Fruit fly (Drosophila melanogaster) whole organism, embryonic: ENCODE measurements around the gene Tmtc4.

Experiments
- Aef1 ChIP-seq: fragments of 200-800 bp; sonication (Bioruptor generic); IDR thresholded peaks from 3 replicates; pipeline ENCODE4 v1.3.6; 2022; ENCODE audit warnings: missing biosample characterization, missing genetic modification characterization
- BtbVII ChIP-seq: fragments of 200-800 bp; sonication (Bioruptor generic); optimal IDR thresholded peaks from 3 replicates; lab custom pipeline; 2017; ENCODE audit warnings: missing biosample characterization, mild to moderate bottlenecking, missing genetic modification characterization
- CG10959 ChIP-seq: fragments of 200-800 bp; sonication (Bioruptor generic); IDR thresholded peaks from 2 replicates; pipeline ENCODE4 v1.3.6; 2022; ENCODE audit warnings: missing biosample characterization, missing genetic modification characterization
- CG12299 ChIP-seq: fragments of 200-800 bp; sonication (Bioruptor generic); optimal IDR thresholded peaks from 2 replicates; lab custom pipeline; 2018; ENCODE audit warnings: missing biosample characterization, mild to moderate bottlenecking, missing genetic modification characterization
- CG13123 ChIP-seq: fragments of 200-800 bp; sonication (Bioruptor generic); optimal IDR thresholded peaks from 2 replicates; lab custom pipeline; 2016; ENCODE audit warnings: missing biosample characterization, missing genetic modification characterization
- CG15011 ChIP-seq: fragments of 200-800 bp; sonication (Bioruptor generic); optimal IDR thresholded peaks from 3 replicates; lab custom pipeline; 2018; ENCODE audit warnings: missing biosample characterization, mild to moderate bottlenecking, missing genetic modification characterization
- CG15269 ChIP-seq: fragments of 200-800 bp; sonication (Bioruptor generic); optimal IDR thresholded peaks from 2 replicates; lab custom pipeline; 2018; ENCODE audit warnings: missing biosample characterization, mild to moderate bottlenecking, missing genetic modification characterization, moderate library complexity
- CG15601 ChIP-seq: fragments of 200-800 bp; sonication (Bioruptor generic); optimal IDR thresholded peaks from 3 replicates; lab custom pipeline; 2019; ENCODE audit warnings: missing biosample characterization, mild to moderate bottlenecking, missing genetic modification characterization, moderate library complexity
- CG1603 ChIP-seq: fragments of 200-800 bp; sonication (Bioruptor generic); optimal IDR thresholded peaks from 2 replicates; lab custom pipeline; 2019; ENCODE audit warnings: missing biosample characterization, mild to moderate bottlenecking, missing genetic modification characterization, moderate library complexity
- CG16779 ChIP-seq: fragments of 200-800 bp; sonication (Bioruptor generic); IDR thresholded peaks from 2 replicates; pipeline ENCODE4 v1.3.6; 2022; ENCODE audit warnings: missing biosample characterization, missing genetic modification characterization
- CG16863 ChIP-seq: fragments of 200-800 bp; sonication (Bioruptor generic); optimal IDR thresholded peaks from 3 replicates; lab custom pipeline; 2016; ENCODE audit warnings: missing biosample characterization, missing genetic modification characterization
- CG17359 ChIP-seq: fragments of 200-800 bp; sonication (Bioruptor generic); optimal IDR thresholded peaks from 3 replicates; lab custom pipeline; 2018; ENCODE audit warnings: missing biosample characterization, mild to moderate bottlenecking, missing genetic modification characterization, moderate library complexity
- CG31365 ChIP-seq: fragments of 200-800 bp; sonication (Bioruptor generic); optimal IDR thresholded peaks from 2 replicates; lab custom pipeline; 2018; ENCODE audit warnings: missing biosample characterization, mild to moderate bottlenecking, missing genetic modification characterization
- CG31441 ChIP-seq: fragments of 200-800 bp; sonication (Bioruptor generic); IDR thresholded peaks from 2 replicates; pipeline ENCODE4 v1.3.6; 2022; ENCODE audit warnings: missing biosample characterization, missing genetic modification characterization
- CG34422 ChIP-seq: fragments of 200-800 bp; sonication (Bioruptor generic); IDR thresholded peaks from 3 replicates; pipeline ENCODE4 v1.3.6; 2022; ENCODE audit warnings: missing biosample characterization, missing genetic modification characterization
- CG3726 ChIP-seq: fragments of 200-800 bp; sonication (Bioruptor generic); IDR thresholded peaks from 3 replicates; pipeline ENCODE4, ENCODE4 v1.3.6; 2022; ENCODE audit warnings: missing biosample characterization, missing genetic modification characterization
- CG3995 ChIP-seq: fragments of 200-800 bp; sonication (Bioruptor generic); optimal IDR thresholded peaks from 3 replicates; lab custom pipeline; 2016; ENCODE audit warnings: missing biosample characterization, missing genetic modification characterization
- CG6813 ChIP-seq: fragments of 200-800 bp; sonication (Bioruptor generic); optimal IDR thresholded peaks from 2 replicates; lab custom pipeline; 2017; ENCODE audit warnings: missing biosample characterization, missing genetic modification characterization, mild to moderate bottlenecking, moderate library complexity, missing genetic modification reagents
- CG9727 ChIP-seq: fragments of 200-800 bp; sonication (Bioruptor generic); optimal IDR thresholded peaks from 3 replicates; lab custom pipeline; 2017; ENCODE audit warnings: missing biosample characterization, mild to moderate bottlenecking, missing genetic modification characterization
- Chrac-16 ChIP-seq: fragments of 200-800 bp; sonication (Bioruptor generic); optimal IDR thresholded peaks from 3 replicates; lab custom pipeline; 2016; ENCODE audit warnings: missing biosample characterization, missing genetic modification characterization
- CkIIα-i1 ChIP-seq: fragments of 200-800 bp; sonication (Bioruptor generic); IDR thresholded peaks from 2 replicates; pipeline ENCODE4 v1.3.6; 2022; ENCODE audit warnings: missing biosample characterization, missing genetic modification characterization
- Dfd ChIP-seq, 2 experiments: fragments of >200 bp; optimal IDR thresholded peaks; 2 replicates each; lab custom pipeline; 2017; ENCODE audit warnings: missing biosample characterization in 2 of 2, missing genetic modification characterization in 2 of 2
- Gug ChIP-seq: fragments of 200-800 bp; sonication (Bioruptor generic); IDR thresholded peaks from 4 replicates; pipeline ENCODE4 v1.3.6; 2022; ENCODE audit warnings: missing biosample characterization, missing genetic modification characterization
- Hr78 ChIP-seq, 2 experiments: fragments of 200-800 bp in 1 of 2; fragments of >200 bp in 1 of 2; sonication (Bioruptor generic) in 1 of 2; optimal IDR thresholded peaks; 2 replicates each; lab custom pipeline; 2017 to 2019; ENCODE audit warnings: missing biosample characterization in 2 of 2, missing genetic modification characterization in 2 of 2, mild to moderate bottlenecking in 1 of 2, moderate library complexity in 1 of 2
- Max ChIP-seq: fragments of 200-800 bp; sonication (Bioruptor generic); optimal IDR thresholded peaks from 2 replicates; lab custom pipeline; 2016; ENCODE audit warnings: missing biosample characterization, mild to moderate bottlenecking, missing genetic modification characterization
- Myb ChIP-seq: fragments of 200-800 bp; sonication (Bioruptor generic); optimal IDR thresholded peaks from 2 replicates; lab custom pipeline; 2016; ENCODE audit warnings: missing biosample characterization, missing genetic modification characterization
- NK7.1 ChIP-seq: fragments of 200-800 bp; sonication (Bioruptor generic); optimal IDR thresholded peaks from 3 replicates; lab custom pipeline; 2016; ENCODE audit warnings: missing biosample characterization, missing genetic modification characterization
- Oaz ChIP-seq: fragments of 200-800 bp; sonication (Bioruptor generic); IDR thresholded peaks from 2 replicates; pipeline ENCODE4 v1.3.6; 2022; ENCODE audit warnings: missing biosample characterization, missing genetic modification characterization
- Ptx1 ChIP-seq: fragments of 200-800 bp; sonication (Bioruptor generic); IDR thresholded peaks from 2 replicates; pipeline ENCODE4 v1.3.6; 2022; ENCODE audit warnings: missing biosample characterization, missing genetic modification characterization
- Sry-β ChIP-seq: fragments of 200-800 bp; sonication (Bioruptor generic); optimal IDR thresholded peaks from 2 replicates; lab custom pipeline; 2018; ENCODE audit warnings: missing biosample characterization, mild to moderate bottlenecking, missing genetic modification characterization, moderate library complexity
- YL-1 ChIP-seq: fragments of 200-800 bp; sonication (Bioruptor generic); optimal IDR thresholded peaks from 3 replicates; lab custom pipeline; 2017; ENCODE audit warnings: missing biosample characterization, mild to moderate bottlenecking, missing genetic modification characterization
- ac ChIP-seq: fragments of 200-800 bp; sonication (Bioruptor generic); optimal IDR thresholded peaks from 3 replicates; lab custom pipeline; 2017; ENCODE audit warnings: missing biosample characterization, mild to moderate bottlenecking, missing genetic modification characterization
- bcd ChIP-seq: fragments of 200-800 bp; sonication (Bioruptor generic); optimal IDR thresholded peaks from 2 replicates; lab custom pipeline; 2017; ENCODE audit warnings: missing biosample characterization, mild to moderate bottlenecking, missing genetic modification characterization
- cad ChIP-seq: fragments of >200 bp; optimal IDR thresholded peaks from 2 replicates; lab custom pipeline; 2017; ENCODE audit warnings: missing biosample characterization, missing genetic modification characterization
- chn ChIP-seq: fragments of 200-800 bp; sonication (Bioruptor generic); optimal IDR thresholded peaks from 2 replicates; lab custom pipeline; 2016; ENCODE audit warnings: missing biosample characterization, missing genetic modification characterization
- corto ChIP-seq: fragments of 200-800 bp; sonication (Bioruptor generic); optimal IDR thresholded peaks from 2 replicates; lab custom pipeline; 2016; ENCODE audit warnings: missing biosample characterization, mild to moderate bottlenecking, missing genetic modification characterization, moderate library complexity
- ewg ChIP-seq: fragments of 200-800 bp; sonication (Bioruptor generic); optimal IDR thresholded peaks from 3 replicates; lab custom pipeline; 2017; ENCODE audit warnings: mild to moderate bottlenecking, missing biosample characterization, missing genetic modification reagents, missing genetic modification characterization
- fd102C ChIP-seq: fragments of 200-800 bp; sonication (Bioruptor generic); optimal IDR thresholded peaks from 2 replicates; lab custom pipeline; 2018; ENCODE audit warnings: missing biosample characterization, mild to moderate bottlenecking, missing genetic modification characterization, moderate library complexity
- fd3F ChIP-seq: fragments of 200-800 bp; sonication (Bioruptor generic); optimal IDR thresholded peaks from 2 replicates; lab custom pipeline; 2018; ENCODE audit warnings: missing biosample characterization, mild to moderate bottlenecking, missing genetic modification characterization, moderate library complexity
- fu2 ChIP-seq: fragments of 200-800 bp; sonication (Bioruptor generic); optimal IDR thresholded peaks from 2 replicates; lab custom pipeline; 2016; ENCODE audit warnings: missing biosample characterization, missing genetic modification characterization
- klu ChIP-seq: fragments of 200-800 bp; sonication (Bioruptor generic); IDR thresholded peaks from 2 replicates; pipeline ENCODE4 v1.3.6; 2022; ENCODE audit warnings: missing biosample characterization, missing genetic modification characterization
- oc ChIP-seq: fragments of 200-800 bp; sonication (Bioruptor generic); optimal IDR thresholded peaks from 2 replicates; lab custom pipeline; 2018; ENCODE audit warnings: missing biosample characterization, mild to moderate bottlenecking, missing genetic modification characterization, moderate library complexity
- pho ChIP-seq: fragments of 200-800 bp; sonication (Bioruptor generic); optimal IDR thresholded peaks from 2 replicates; lab custom pipeline; 2016; ENCODE audit warnings: missing biosample characterization, missing genetic modification characterization
- phol ChIP-seq: fragments of 200-800 bp; sonication (Bioruptor generic); optimal IDR thresholded peaks from 3 replicates; lab custom pipeline; 2018; ENCODE audit warnings: missing biosample characterization, mild to moderate bottlenecking, missing genetic modification characterization, moderate library complexity
- pnt ChIP-seq: fragments of 200-800 bp; sonication (Bioruptor generic); optimal IDR thresholded peaks from 3 replicates; lab custom pipeline; 2016; ENCODE audit warnings: missing biosample characterization, missing genetic modification characterization
- repo ChIP-seq: fragments of 200-800 bp; sonication (Bioruptor generic); optimal IDR thresholded peaks from 2 replicates; lab custom pipeline; 2016; ENCODE audit warnings: missing biosample characterization, missing genetic modification characterization
- rib ChIP-seq: fragments of 200-800 bp; sonication (Bioruptor generic); IDR thresholded peaks from 2 replicates; pipeline ENCODE4 v1.3.6; 2022; ENCODE audit warnings: missing biosample characterization, missing genetic modification characterization
- ro ChIP-seq: fragments of 200-800 bp; sonication (Bioruptor generic); IDR thresholded peaks from 2 replicates; pipeline ENCODE4 v1.3.6; 2022; ENCODE audit warnings: missing biosample characterization, missing genetic modification characterization
- row ChIP-seq: fragments of 200-800 bp; sonication (Bioruptor generic); IDR thresholded peaks from 3 replicates; pipeline ENCODE4 v1.3.6; 2022; ENCODE audit warnings: missing biosample characterization, missing genetic modification characterization
- salm ChIP-seq: fragments of 200-800 bp; sonication (Bioruptor generic); optimal IDR thresholded peaks from 2 replicates; lab custom pipeline; 2018; ENCODE audit warnings: missing biosample characterization, mild to moderate bottlenecking, missing genetic modification characterization
- slp2 ChIP-seq: fragments of 200-800 bp; sonication (Bioruptor generic); optimal IDR thresholded peaks from 2 replicates; lab custom pipeline; 2016; ENCODE audit warnings: missing biosample characterization, missing genetic modification characterization
- sob ChIP-seq: fragments of 200-800 bp; sonication (Bioruptor generic); IDR thresholded peaks from 2 replicates; pipeline ENCODE4 v1.3.6; 2022; ENCODE audit warnings: missing biosample characterization, missing genetic modification characterization
- vvl ChIP-seq: fragments of 200-800 bp; sonication (Bioruptor generic); IDR thresholded peaks from 2 replicates; pipeline ENCODE4 v1.3.6; 2022; ENCODE audit warnings: missing biosample characterization, missing genetic modification characterization

The Tmtc4 gene

DNA sequence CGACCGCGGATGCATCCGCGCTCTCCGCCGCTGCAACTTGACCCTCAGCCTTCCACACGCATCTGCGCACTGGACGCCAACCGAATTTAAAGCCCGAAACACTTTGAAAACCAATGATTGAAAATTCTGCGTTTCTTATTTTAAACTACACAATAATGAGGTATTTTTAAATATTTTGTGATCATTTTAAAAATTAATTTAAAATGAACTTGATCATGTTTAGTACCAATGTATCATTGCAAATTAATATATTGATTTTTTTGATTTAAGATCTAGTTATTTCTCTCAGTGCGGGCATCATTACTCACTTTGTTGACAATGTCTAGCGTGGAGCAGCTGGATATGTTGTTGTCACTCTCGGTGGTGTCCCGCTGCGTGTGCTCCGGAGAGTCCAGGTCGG lies 15.8 kb downstream of the Tmtc4 start (continued):
- no peak for TF ChIP-seq CG12299 (tag; lab: Kevin White, UChicago)
- no peak for TF ChIP-seq CG6813 (GFP tag; lab: Kevin White, UChicago)
- TF ChIP-seq YL-1 (GFP tag; lab: Kevin White, UChicago) = no peak
- peak; percentile 77 for TF ChIP-seq vvl
- no peak for TF ChIP-seq Hr78 (GFP tag; optimal IDR thresholded peaks at IDR 0.05; lab: Kevin White, UChicago)
- no peak for TF ChIP-seq pho (GFP tag; lab: Kevin White, UChicago)
- TF ChIP-seq CG9727 (GFP tag; lab: Kevin White, UChicago) = peak; percentile 37
- TF ChIP-seq CG15601 (tag; lab: Kevin White, UChicago) = no peak
- peak; percentile 17 for TF ChIP-seq CG1603 (tag; lab: Kevin White, UChicago)
- TF ChIP-seq pnt (GFP tag; lab: Kevin White, UChicago) = no peak
- no peak for TF ChIP-seq NK7.1 (GFP tag; lab: Kevin White, UChicago)
- TF ChIP-seq Aef1 (GFP tag; lab: Robert Waterston, UW) = no peak
- TF ChIP-seq ac (GFP tag; lab: Kevin White, UChicago) = no peak
- no peak for TF ChIP-seq fu2 (GFP tag; lab: Kevin White, UChicago)
- TF ChIP-seq klu (GFP tag; lab: Robert Waterston, UW) = no peak
- TF ChIP-seq ro (GFP tag; lab: Robert Waterston, UW) = no peak
- TF ChIP-seq salm (tag; lab: Kevin White, UChicago) = peak; percentile 16
- peak; percentile 83 for TF ChIP-seq ewg (GFP tag; lab: Kevin White, UChicago)
- no peak for TF ChIP-seq CG34422 (GFP tag; lab: Robert Waterston, UW)
- no peak for TF ChIP-seq oc (tag; lab: Kevin White, UChicago)
- TF ChIP-seq row (GFP tag; lab: Robert Waterston, UW) = peak; percentile 74
- TF ChIP-seq Chrac-16 (GFP tag; lab: Kevin White, UChicago) = no peak
- TF ChIP-seq fd102C (GFP tag; lab: Kevin White, UChicago) = no peak
- TF ChIP-seq repo = no peak
- no peak for TF ChIP-seq Myb (GFP tag; lab: Kevin White, UChicago)
- TF ChIP-seq Oaz = no peak
- no peak for TF ChIP-seq CG3995 (GFP tag; lab: Kevin White, UChicago)
- TF ChIP-seq CG10959 (GFP tag; lab: Robert Waterston, UW) = no peak
- no peak; the same call in 1 of the 2 replicates for TF ChIP-seq CG31441 (GFP tag; lab: Robert Waterston, UW)
- TF ChIP-seq CG17359 (tag; lab: Kevin White, UChicago) = peak; percentile 45
- no peak for TF ChIP-seq rib
- peak; percentile 39; the same call in 1 of the 2 replicates for TF ChIP-seq Ptx1
- no peak for TF ChIP-seq slp2 (GFP tag; lab: Kevin White, UChicago)
- no peak for TF ChIP-seq CG15011 (GFP tag; lab: Kevin White, UChicago)
- TF ChIP-seq CG31365 (tag; lab: Kevin White, UChicago) = no peak
- no peak for TF ChIP-seq sob (GFP tag; lab: Robert Waterston, UW)
- TF ChIP-seq phol (tag; lab: Kevin White, UChicago) = peak; percentile 32
- no peak for TF ChIP-seq bcd (GFP tag; lab: Kevin White, UChicago)
- TF ChIP-seq CG16863 (GFP tag; lab: Kevin White, UChicago) = no peak
- TF ChIP-seq CG15269 (tag; lab: Kevin White, UChicago) = no peak
- TF ChIP-seq corto = no peak
- no peak for TF ChIP-seq CG16779 (GFP tag; lab: Robert Waterston, UW)
- no peak for TF ChIP-seq Sry-β (GFP tag; lab: Kevin White, UChicago)
- no peak for TF ChIP-seq CG13123
- TF ChIP-seq Max = no peak
- TF ChIP-seq cad (GFP tag; lab: Kevin White, UChicago) = no peak
- no peak for TF ChIP-seq BtbVII (GFP tag; lab: Kevin White, UChicago)
- no peak for TF ChIP-seq Dfd (GFP tag; optimal IDR thresholded peaks at IDR 0.05; lab: Kevin White, UChicago)
- TF ChIP-seq chn (GFP tag; lab: Kevin White, UChicago) = no peak
- peak; percentile 8 for TF ChIP-seq fd3F (GFP tag; lab: Kevin White, UChicago)
- no peak for TF ChIP-seq CkIIα-i1 (GFP tag; lab: Robert Waterston, UW)
- no peak for TF ChIP-seq CG3726 (GFP tag; lab: Robert Waterston, UW)
- no peak for TF ChIP-seq Gug (GFP tag; lab: Robert Waterston, UW)
